Fruit fly (Drosophila melanogaster): Measurements from ENCODE around the gene CG3987.

CG3987 gene

dm6 chr3R:15147038-15147744, 7.4 kb downstream of the CG3987 start, which contains the start of gene Glys (continued):
- no peak for TF ChIP-seq CG17612 (GFP tag; IDR thresholded peaks at IDR 0.05)
- TF ChIP-seq CG16813 (GFP tag; IDR thresholded peaks at IDR 0.05; ENCODE audit: partially characterized antibody) = no peak
- TF ChIP-seq fru (optimal IDR thresholded peaks at IDR 0.05) = no peak
- no peak for TF ChIP-seq Dref (GFP tag; IDR thresholded peaks at IDR 0.05)
- peak; percentile 2 for TF ChIP-seq MESR4 (GFP tag; optimal IDR thresholded peaks at IDR 0.05)
- no peak for TF ChIP-seq CG33557 (GFP tag; optimal IDR thresholded peaks at IDR 0.05)
- TF ChIP-seq sna (GFP tag; IDR thresholded peaks at IDR 0.05; ENCODE audit: partially characterized antibody) = no peak
- 0 out of 3 replicates have a peak, but pooled peaks have one; percentile 39 for TF ChIP-seq CG6791 (GFP tag; IDR thresholded peaks at IDR 0.05; ENCODE audit: partially characterized antibody)
- no peak for TF ChIP-seq CG32772 (GFP tag; IDR thresholded peaks at IDR 0.05)
- TF ChIP-seq cas (GFP tag; IDR thresholded peaks at IDR 0.05) = no peak
- no peak for TF ChIP-seq Hr39 (optimal IDR thresholded peaks at IDR 0.05)
- TF ChIP-seq Sin3A (optimal IDR thresholded peaks at IDR 0.05) = no peak
- TF ChIP-seq nmo (GFP tag; optimal IDR thresholded peaks at IDR 0.05) = no peak
- no peak for TF ChIP-seq gem (tag; optimal IDR thresholded peaks at IDR 0.05)
- TF ChIP-seq oc (tag; optimal IDR thresholded peaks at IDR 0.05) = no peak
- TF ChIP-seq crc (GFP tag; optimal IDR thresholded peaks at IDR 0.05) = no peak
- TF ChIP-seq HLH4C (GFP tag; IDR thresholded peaks at IDR 0.05; ENCODE audit: partially characterized antibody) = peak; percentile 40; the same call in 1 of the 3 replicates
- peak in 1 of 2 experiments; percentile 16 for TF ChIP-seq Pdp1 (GFP tag; optimal IDR thresholded peaks at IDR 0.05)
- peak; percentile 13 for TF ChIP-seq Sox100B (GFP tag; optimal IDR thresholded peaks at IDR 0.05)
- peak; percentile 58 for TF ChIP-seq Ets97D (GFP tag; optimal IDR thresholded peaks at IDR 0.05)
- TF ChIP-seq CG10321 (GFP tag; IDR thresholded peaks at IDR 0.05) = no peak
- no peak for TF ChIP-seq unc-4 (GFP tag; IDR thresholded peaks at IDR 0.05; ENCODE audit: partially characterized antibody)
- TF ChIP-seq CG18599 (GFP tag; optimal IDR thresholded peaks at IDR 0.05) = peak; percentile 60
- TF ChIP-seq abd-A (tag; optimal IDR thresholded peaks at IDR 0.05) = no peak
- no peak for TF ChIP-seq Chrac-16 (GFP tag; optimal IDR thresholded peaks at IDR 0.05)
- peak; percentile 10 for TF ChIP-seq CG10267 (tag; optimal IDR thresholded peaks at IDR 0.05)
- TF ChIP-seq CG34376 (GFP tag; optimal IDR thresholded peaks at IDR 0.05) = peak; percentile 32
- TF ChIP-seq CG11093 (GFP tag; IDR thresholded peaks at IDR 0.05) = no peak
- no peak for TF ChIP-seq so (GFP tag; IDR thresholded peaks at IDR 0.05)
- TF ChIP-seq CG31388 (GFP tag; optimal IDR thresholded peaks at IDR 0.05) = no peak
- no peak for TF ChIP-seq CG12942 (GFP tag; optimal IDR thresholded peaks at IDR 0.05)
- peak; percentile 27 for TF ChIP-seq Myb (GFP tag; optimal IDR thresholded peaks at IDR 0.05)
- no peak for TF ChIP-seq lmd (GFP tag; IDR thresholded peaks at IDR 0.05)
- TF ChIP-seq ttk (GFP tag; IDR thresholded peaks at IDR 0.05) = no peak
- no peak for TF ChIP-seq CG12219 (GFP tag; optimal IDR thresholded peaks at IDR 0.05)
- no peak for TF ChIP-seq jigr1 (GFP tag; IDR thresholded peaks at IDR 0.05)
- peak; percentile 1 for TF ChIP-seq CG7271 (tag; optimal IDR thresholded peaks at IDR 0.05)
- TF ChIP-seq ap (GFP tag; IDR thresholded peaks at IDR 0.05) = no peak
- TF ChIP-seq Aef1 (GFP tag; IDR thresholded peaks at IDR 0.05) = peak; percentile 51; the same call in 2 of the 3 replicates
- TF ChIP-seq usp (GFP tag; optimal IDR thresholded peaks at IDR 0.05) = no peak
- TF ChIP-seq bsh (GFP tag; optimal IDR thresholded peaks at IDR 0.05) = peak in 1 of 2 experiments; percentile 78
- TF ChIP-seq sr (GFP tag; IDR thresholded peaks at IDR 0.05) = peak; percentile 68; the same call in 2 of the 3 replicates
- TF ChIP-seq gcm2 (GFP tag; optimal IDR thresholded peaks at IDR 0.05) = no peak
- no peak for TF ChIP-seq D19B (GFP tag; optimal IDR thresholded peaks at IDR 0.05)
- TF ChIP-seq CG17186 (GFP tag; optimal IDR thresholded peaks at IDR 0.05) = peak; percentile 19
- TF ChIP-seq sisA (GFP tag; IDR thresholded peaks at IDR 0.05) = no peak
- TF ChIP-seq Drgx (GFP tag; IDR thresholded peaks at IDR 0.05) = peak; percentile 69
- TF ChIP-seq CG10462 (GFP tag; optimal IDR thresholded peaks at IDR 0.05) = no peak
- no peak for TF ChIP-seq Taf1 (GFP tag; IDR thresholded peaks at IDR 0.05)
- TF ChIP-seq sug (tag; optimal IDR thresholded peaks at IDR 0.05) = peak; percentile 29
- TF ChIP-seq CG3995 (GFP tag; optimal IDR thresholded peaks at IDR 0.05) = no peak

All from whole organism, embryonic.